Worm (Caenorhabditis elegans): ENCODE results near the gene R107.2.

DNA sequence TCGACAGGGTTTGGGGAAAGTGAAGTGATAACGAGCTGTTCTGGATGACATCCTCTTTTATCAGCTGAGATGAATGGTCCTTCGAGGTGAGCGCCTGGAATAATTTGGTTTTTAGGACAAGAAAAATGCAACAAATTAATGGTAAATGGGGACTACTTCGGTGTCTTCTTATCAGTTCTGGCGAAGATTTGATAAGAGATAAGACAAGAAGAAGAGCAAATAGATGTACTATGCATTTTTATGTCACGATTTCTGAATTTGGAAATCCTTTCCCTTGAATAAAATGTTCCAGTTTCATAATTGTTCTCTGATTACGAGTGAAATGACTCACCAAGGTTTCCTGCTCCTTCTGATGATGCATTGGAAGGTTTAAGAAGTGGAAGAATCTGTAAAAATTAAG lies 47.9 kb downstream of the R107.2 start:
- TF ChIP-seq fkh-10 (GFP tag; optimal IDR thresholded peaks at IDR 0.05), result no peak
- TF ChIP-seq nhr-102 (tag; optimal IDR thresholded peaks at IDR 0.05), result no peak
- no peak for TF ChIP-seq hmg-1.1 (GFP tag; IDR thresholded peaks at IDR 0.05)
- no peak for TF ChIP-seq nhr-11 (tag; optimal IDR thresholded peaks at IDR 0.05)
- TF ChIP-seq unc-62 (GFP tag; optimal IDR thresholded peaks at IDR 0.05 in 1 of 2), result no peak
- TF ChIP-seq unc-62 (tag; optimal IDR thresholded peaks at IDR 0.05), result no peak
- no peak for TF ChIP-seq Y105C5A.15 (GFP tag; IDR thresholded peaks at IDR 0.05)
- no peak for TF ChIP-seq skn-1 (tag; optimal IDR thresholded peaks at IDR 0.05)
